Worm (Caenorhabditis elegans) whole organism, young adult: Measurements from ENCODE around the gene R08F11.7.

Source experiments
- C06A6.2 ChIP-seq: fragments of 200-800 bp; sonication (Bioruptor generic); conservative IDR thresholded peaks from 2 replicates; pipeline ENCODE4 v1.3.6; 2022; ENCODE audit warnings: missing genetic modification characterization, missing compliant biosample characterization
- F33H1.4 ChIP-seq: fragments of 200-800 bp; sonication (Bioruptor generic); IDR thresholded peaks from 2 replicates; pipeline ENCODE4 v1.3.6; 2022; ENCODE audit warnings: missing genetic modification reagents, missing genetic modification characterization, missing compliant biosample characterization
- K12H6.12 ChIP-seq: fragments of 200-800 bp; sonication (Bioruptor generic); optimal IDR thresholded peaks from 2 replicates; lab custom pipeline; 2018; ENCODE audit warnings: mild to moderate bottlenecking, missing genetic modification characterization, missing compliant biosample characterization
- ZK185.1 ChIP-seq: sonication (generic microtip); optimal IDR thresholded peaks from 2 replicates; lab custom pipeline; 2016; ENCODE audit warnings: mild to moderate bottlenecking, missing genetic modification characterization, missing compliant biosample characterization; ENCODE audit not compliant: poor library complexity, severe bottlenecking
- ama-1 ChIP-seq, 3 experiments: fragments of 150-350 bp in 1 of 3; sonication (generic microtip) in 2 of 3; optimal IDR thresholded peaks; 2 replicates each; lab custom pipeline; 2014 to 2018; ENCODE audit warnings: missing biosample characterization in 2 of 3, missing genetic modification characterization in 2 of 3, missing genetic modification reagents in 2 of 3
- ccch-3 ChIP-seq: fragments of 200-800 bp; sonication (Bioruptor generic); optimal IDR thresholded peaks from 2 replicates; lab custom pipeline; 2018; ENCODE audit warnings: mild to moderate bottlenecking, missing genetic modification characterization, missing compliant biosample characterization
- ceh-58 ChIP-seq: fragments of 200-800 bp; sonication (Bioruptor generic); IDR thresholded peaks from 2 replicates; pipeline ENCODE4 v1.3.6; 2022; ENCODE audit warnings: missing genetic modification characterization, missing compliant biosample characterization
- ceh-79 ChIP-seq: sonication (generic microtip); optimal IDR thresholded peaks from 2 replicates; lab custom pipeline; 2017; ENCODE audit warnings: mild to moderate bottlenecking, missing genetic modification characterization, missing compliant biosample characterization
- efl-1 ChIP-seq: fragments of 150-350 bp; optimal IDR thresholded peaks from 2 replicates; lab custom pipeline; 2014; ENCODE audit warnings: missing biosample characterization, missing genetic modification reagents, missing genetic modification characterization
- hlh-12 ChIP-seq: sonication (generic microtip); optimal IDR thresholded peaks from 2 replicates; lab custom pipeline; 2016; ENCODE audit warnings: missing genetic modification characterization, missing compliant biosample characterization
- tbx-9 ChIP-seq: sonication (generic microtip); optimal IDR thresholded peaks from 2 replicates; lab custom pipeline; 2016; ENCODE audit warnings: borderline replicate concordance, missing genetic modification characterization, inconsistent platforms, missing compliant biosample characterization
- unc-130 ChIP-seq: sonication (generic microtip); optimal IDR thresholded peaks from 2 replicates; lab custom pipeline; 2016; ENCODE audit warnings: missing genetic modification reagents, missing genetic modification characterization, missing compliant biosample characterization
- ztf-28 ChIP-seq: fragments of 200-800 bp; sonication (Bioruptor generic); IDR thresholded peaks from 2 replicates; pipeline ENCODE4 v1.3.6; 2022; ENCODE audit warnings: missing genetic modification reagents, missing genetic modification characterization, missing compliant biosample characterization

DNA sequence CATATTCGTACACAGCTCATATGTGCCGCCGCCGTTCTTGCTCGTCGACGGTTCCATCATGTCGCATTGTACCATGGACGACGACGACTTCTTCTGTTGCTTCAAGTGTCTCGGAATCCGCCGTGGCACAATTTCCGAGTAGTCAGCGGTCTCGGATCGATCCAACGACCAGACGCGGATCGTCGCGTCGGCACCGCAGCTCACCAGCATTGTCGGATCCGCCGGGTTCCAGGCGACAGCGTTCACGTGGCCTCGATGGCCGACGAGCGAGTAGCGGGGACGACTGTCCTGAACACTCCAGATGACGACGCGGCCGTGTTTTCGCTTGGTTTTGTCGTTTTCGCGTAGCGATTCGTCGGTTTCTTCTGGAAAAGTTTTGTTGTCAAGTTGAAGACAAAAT, 39.5 kb upstream of the R08F11.7 start:
- TF ChIP-seq ceh-79 = no peak
- TF ChIP-seq C06A6.2 = no peak
- TF ChIP-seq hlh-12 (tag; lab: Kevin White, UChicago) = no peak
- no peak for TF ChIP-seq ZK185.1 (tag; lab: Kevin White, UChicago)
- TF ChIP-seq unc-130 = no peak
- no peak for TF ChIP-seq ama-1 (optimal IDR thresholded peaks at IDR 0.05; lab: Kevin White, UChicago)
- no peak for TF ChIP-seq ama-1 (GFP tag; optimal IDR thresholded peaks at IDR 0.05; lab: Kevin White, UChicago)
- TF ChIP-seq K12H6.12 (tag; lab: Kevin White, UChicago) = no peak
- no peak for TF ChIP-seq F33H1.4 (GFP tag; lab: Robert Waterston, UW)
- no peak for TF ChIP-seq tbx-9 (tag; lab: Kevin White, UChicago)
- no peak for TF ChIP-seq ceh-58
- no peak for TF ChIP-seq efl-1 (GFP tag; lab: Kevin White, UChicago)
- TF ChIP-seq ztf-28 = no peak
- TF ChIP-seq ccch-3 (GFP tag; lab: Kevin White, UChicago) = no peak
